Worm (Caenorhabditis elegans) whole organism, mixed stage, embryonic: ENCODE results near the gene fkb-6.

Experiments
- ceh-83 ChIP-seq: fragments of 200-800 bp; sonication (Bioruptor generic); optimal IDR thresholded peaks from 2 replicates; lab custom pipeline; 2018; ENCODE audit warnings: mild to moderate bottlenecking, missing genetic modification characterization, missing compliant biosample characterization
- mep-1 ChIP-seq: fragments of 150-350 bp; optimal IDR thresholded peaks from 2 replicates; lab custom pipeline; 2017; ENCODE audit warnings: missing biosample characterization, missing genetic modification reagents, missing genetic modification characterization, inconsistent platforms
- nhr-237 ChIP-seq: fragments of 150-350 bp; optimal IDR thresholded peaks from 2 replicates; lab custom pipeline; 2014; ENCODE audit warnings: missing biosample characterization, missing genetic modification characterization
- nhr-28 ChIP-seq: fragments of 150-350 bp; optimal IDR thresholded peaks from 2 replicates; lab custom pipeline; 2014; ENCODE audit warnings: missing biosample characterization, missing genetic modification characterization
- sem-2 ChIP-seq: fragments of 200-800 bp; sonication (Bioruptor generic); optimal IDR thresholded peaks from 2 replicates; lab custom pipeline; 2018; ENCODE audit warnings: mild to moderate bottlenecking, missing genetic modification characterization, missing compliant biosample characterization
- ztf-11 ChIP-seq: fragments of 150-350 bp; optimal IDR thresholded peaks from 2 replicates; lab custom pipeline; 2014; ENCODE audit warnings: missing biosample characterization, missing genetic modification characterization

ce11 chrV:20870633-20871032, 24.7 kb downstream of the fkb-6 start:
- TF ChIP-seq sem-2 (no peak), nhr-237 (tag; lab: Kevin White, UChicago) (no peak), ztf-11 (tag; lab: Kevin White, UChicago) (no peak), mep-1 (tag; lab: Kevin White, UChicago) (no peak), ceh-83 (no peak), nhr-28 (tag; lab: Kevin White, UChicago) (no peak)
